Worm (Caenorhabditis elegans) whole organism, L1 larva: ENCODE measurements around the gene F22E5.1.
A peak's percentile ranks its signal among the peaks of the same experiment; 100 is the strongest.
"Not testable (repeated sequence)": the region's sequence is repeated elsewhere in the genome, so short reads cannot be mapped to it uniquely, and the experiment has no call there.

Source experiments
- C34B4.2 ChIP-seq: sonication (generic microtip); optimal IDR thresholded peaks from 2 replicates; lab custom pipeline; 2017; ENCODE audit warnings: mild to moderate bottlenecking, missing genetic modification characterization, missing compliant biosample characterization
- Y116A8C.19 ChIP-seq: sonication (generic microtip); optimal IDR thresholded peaks from 2 replicates; lab custom pipeline; 2016; ENCODE audit warnings: missing compliant biosample characterization, missing genetic modification characterization, borderline replicate concordance
- aly-2 ChIP-seq: fragments of 150-350 bp; optimal IDR thresholded peaks from 2 replicates; lab custom pipeline; 2014; ENCODE audit warnings: missing biosample characterization, missing genetic modification characterization
- ceh-82 ChIP-seq, 3 experiments: fragments of 150-350 bp in 1 of 3; sonication (generic microtip) in 2 of 3; optimal IDR thresholded peaks; 2 replicates each; lab custom pipeline; 2014 to 2017; ENCODE audit warnings: missing biosample characterization in 3 of 3, missing genetic modification characterization in 3 of 3
- ceh-90 ChIP-seq: sonication (generic microtip); optimal IDR thresholded peaks from 2 replicates; lab custom pipeline; 2016; ENCODE audit warnings: missing genetic modification characterization, missing compliant biosample characterization
- ces-1 ChIP-seq: fragments of 150-350 bp; optimal IDR thresholded peaks from 2 replicates; lab custom pipeline; 2014; ENCODE audit warnings: missing biosample characterization, missing genetic modification reagents, missing genetic modification characterization
- dpl-1 ChIP-seq, 3 experiments: fragments of 150-350 bp in 2 of 3; sonication (generic microtip) in 1 of 3; optimal IDR thresholded peaks; 2 replicates each; lab custom pipeline; 2014 to 2017; ENCODE audit warnings: missing biosample characterization in 3 of 3, missing genetic modification characterization in 3 of 3, missing genetic modification reagents in 3 of 3
- dsc-1 ChIP-seq: sonication (generic microtip); optimal IDR thresholded peaks from 2 replicates; lab custom pipeline; 2016; ENCODE audit warnings: mild to moderate bottlenecking, missing genetic modification characterization, missing compliant biosample characterization
- efl-1 ChIP-seq, 4 experiments: fragments of 150-350 bp; optimal IDR thresholded peaks in 3 of 4; peaks in 1 of 4; 1 replicate in 1 of 4; 2 replicates in 3 of 4; lab custom pipeline; 2014; ENCODE audit warnings: missing biosample characterization in 2 of 4, missing genetic modification characterization in 2 of 4, missing genetic modification reagents in 2 of 4
- egl-13 ChIP-seq: sonication (generic microtip); optimal IDR thresholded peaks from 2 replicates; lab custom pipeline; 2016; ENCODE audit warnings: missing genotype, missing genetic modification reagents, missing genetic modification characterization, missing compliant biosample characterization
- elt-2 ChIP-seq: sonication (generic microtip); optimal IDR thresholded peaks from 2 replicates; lab custom pipeline; 2016; ENCODE audit warnings: missing genetic modification characterization, mild to moderate bottlenecking, inconsistent platforms, missing compliant biosample characterization, missing genetic modification reagents
- fkh-8 ChIP-seq: sonication (generic microtip); optimal IDR thresholded peaks from 2 replicates; lab custom pipeline; 2016; ENCODE audit warnings: mild to moderate bottlenecking, missing genetic modification characterization, missing compliant biosample characterization
- grh-1 ChIP-seq: fragments of 200-800 bp; sonication (Bioruptor generic); IDR thresholded peaks from 2 replicates; pipeline ENCODE4 v1.3.6; 2022; ENCODE audit warnings: missing genetic modification reagents, missing genetic modification characterization, missing compliant biosample characterization
- hlh-17 ChIP-seq: fragments of 200-800 bp; sonication (Bioruptor generic); optimal IDR thresholded peaks from 2 replicates; lab custom pipeline; 2018; ENCODE audit warnings: missing genetic modification characterization, mild to moderate bottlenecking, missing compliant biosample characterization, moderate library complexity, borderline replicate concordance
- hlh-4 ChIP-seq: sonication (generic microtip); optimal IDR thresholded peaks from 2 replicates; lab custom pipeline; 2016; ENCODE audit warnings: mild to moderate bottlenecking, missing genetic modification characterization, missing compliant biosample characterization
- jun-1 ChIP-seq: fragments of 150-350 bp; optimal IDR thresholded peaks from 2 replicates; lab custom pipeline; 2014; ENCODE audit warnings: missing biosample characterization, missing genetic modification reagents, missing genetic modification characterization
- lin-13 ChIP-seq: fragments of 150-350 bp; optimal IDR thresholded peaks from 2 replicates; lab custom pipeline; 2014; ENCODE audit warnings: missing biosample characterization, missing genetic modification reagents, missing genetic modification characterization
- lin-15B ChIP-seq: fragments of 150-350 bp; sonication (generic microtip); optimal IDR thresholded peaks from 3 replicates; lab custom pipeline; 2014; ENCODE audit warnings: missing biosample characterization, missing genetic modification characterization
- lin-35 ChIP-seq, 2 experiments: fragments of 150-350 bp; optimal IDR thresholded peaks; 2 replicates each; lab custom pipeline; 2014; ENCODE audit warnings: missing biosample characterization in 2 of 2, missing genetic modification characterization in 2 of 2, missing genetic modification reagents in 2 of 2
- lir-3 ChIP-seq: sonication (generic microtip); optimal IDR thresholded peaks from 2 replicates; lab custom pipeline; 2016; ENCODE audit warnings: mild to moderate bottlenecking, missing genetic modification characterization, moderate library complexity, missing compliant biosample characterization; ENCODE audit not compliant: poor library complexity
- lsy-2 ChIP-seq, 2 experiments: fragments of 150-350 bp; optimal IDR thresholded peaks; 2 replicates each; lab custom pipeline; 2014; ENCODE audit warnings: missing biosample characterization in 2 of 2, missing genetic modification characterization in 2 of 2
- mdl-1 ChIP-seq, 2 experiments: fragments of 150-350 bp; optimal IDR thresholded peaks; 2 replicates each; lab custom pipeline; 2014 to 2017; ENCODE audit warnings: missing biosample characterization in 2 of 2, missing genetic modification characterization in 2 of 2, inconsistent platforms in 1 of 2
- mef-2 ChIP-seq: fragments of 150-350 bp; optimal IDR thresholded peaks from 2 replicates; lab custom pipeline; 2014; ENCODE audit warnings: missing biosample characterization, missing genetic modification characterization
- nhr-12 ChIP-seq: sonication (generic microtip); optimal IDR thresholded peaks from 2 replicates; lab custom pipeline; 2017; ENCODE audit warnings: missing biosample characterization, missing genetic modification characterization
- nhr-71 ChIP-seq: sonication (generic microtip); optimal IDR thresholded peaks from 2 replicates; lab custom pipeline; 2016; ENCODE audit warnings: mild to moderate bottlenecking, missing genetic modification characterization, moderate library complexity, missing compliant biosample characterization
- nhr-90 ChIP-seq: sonication (generic microtip); optimal IDR thresholded peaks from 2 replicates; lab custom pipeline; 2016; ENCODE audit warnings: mild to moderate bottlenecking, missing genetic modification characterization, missing compliant biosample characterization; ENCODE audit not compliant: poor library complexity
- pag-3 ChIP-seq: sonication (generic microtip); optimal IDR thresholded peaks from 2 replicates; lab custom pipeline; 2017; ENCODE audit warnings: missing genetic modification characterization, mild to moderate bottlenecking, missing compliant biosample characterization, antibody characterized with exemption, borderline replicate concordance; ENCODE audit not compliant: insufficient read depth
- pax-3 ChIP-seq: fragments of 200-800 bp; sonication (Bioruptor generic); optimal IDR thresholded peaks from 2 replicates; lab custom pipeline; 2018; ENCODE audit warnings: mild to moderate bottlenecking, missing genetic modification characterization, moderate library complexity, missing compliant biosample characterization
- snu-23 ChIP-seq: sonication (generic microtip); optimal IDR thresholded peaks from 2 replicates; lab custom pipeline; 2016; ENCODE audit warnings: missing genetic modification characterization, missing compliant biosample characterization
- sptf-1 ChIP-seq: fragments of 150-350 bp; optimal IDR thresholded peaks from 2 replicates; lab custom pipeline; 2014; ENCODE audit warnings: missing biosample characterization, missing genetic modification characterization
- unc-62 ChIP-seq: fragments of 150-350 bp; optimal IDR thresholded peaks from 2 replicates; lab custom pipeline; 2014; ENCODE audit warnings: missing biosample characterization, missing genetic modification reagents, missing genetic modification characterization
- ztf-11 ChIP-seq, 2 experiments: sonication (generic microtip); optimal IDR thresholded peaks; 2 replicates each; lab custom pipeline; 2016 to 2017; ENCODE audit warnings: missing genetic modification characterization in 2 of 2, missing biosample characterization in 1 of 2, missing compliant biosample characterization in 1 of 2

The F22E5.1 gene

DNA sequence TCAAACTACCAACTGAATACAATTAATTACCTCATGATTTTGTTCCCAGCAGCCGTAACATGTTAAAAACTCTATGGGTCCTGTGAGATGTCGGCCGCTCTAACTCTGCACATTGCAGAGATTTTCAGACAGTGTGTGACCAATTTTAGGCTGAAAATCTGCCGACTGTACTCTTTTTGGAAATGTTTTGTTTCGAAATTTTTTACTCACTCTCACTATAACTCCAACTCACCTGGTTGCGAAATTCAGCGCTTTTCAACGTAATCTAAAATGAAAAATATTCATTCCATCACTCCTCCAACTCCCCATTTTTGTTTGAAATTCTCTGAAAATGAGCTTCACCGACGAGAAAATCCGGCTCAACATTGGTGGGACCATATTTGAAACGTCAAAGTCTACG is 24.0 kb upstream of the F22E5.1 start, which contains the start of the genes F22E5.13 and F22E5.6:
F22E5.13 (minus strand) TSS at position 101 of the 400 bp plus-strand sequence.
F22E5.6 (plus strand) TSS at position 297 of the 400 bp plus-strand sequence.
- no peak for TF ChIP-seq pag-3 (tag; lab: Kevin White, UChicago)
- TF ChIP-seq ztf-11 (tag; optimal IDR thresholded peaks at IDR 0.05; lab: Kevin White, UChicago) = no peak
- TF ChIP-seq elt-2 (tag; lab: Kevin White, UChicago) = no peak
- no peak for TF ChIP-seq ceh-90
- TF ChIP-seq Y116A8C.19 (tag; lab: Kevin White, UChicago) = no peak
- no peak for TF ChIP-seq sptf-1 (tag; lab: Kevin White, UChicago)
- TF ChIP-seq lin-15B = no peak
- no peak for TF ChIP-seq hlh-4 (tag; lab: Kevin White, UChicago)
- no peak for TF ChIP-seq C34B4.2 (tag; lab: Kevin White, UChicago)

DNA sequence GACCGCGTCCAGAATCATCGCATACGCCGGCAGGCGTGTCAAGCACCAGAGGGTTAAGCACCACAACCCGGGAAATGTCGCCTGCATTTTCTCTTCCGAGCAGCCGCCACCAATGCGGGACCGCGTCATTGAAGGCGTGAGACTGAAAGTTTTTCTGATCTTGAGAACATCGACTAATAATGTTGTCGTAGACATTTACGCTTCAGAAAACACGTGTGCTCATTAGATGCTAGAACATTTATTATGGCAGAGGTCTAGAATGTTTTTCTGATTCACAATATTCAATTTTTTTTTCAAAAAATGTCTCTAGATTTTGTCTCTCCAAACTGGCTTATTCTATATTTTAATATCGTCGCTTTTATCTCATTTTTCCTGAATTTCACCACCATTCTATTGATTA is 17.0 kb upstream of the F22E5.1 start, which contains the start of gene sri-47:
sri-47 (plus strand) TSS at position 301 of the 400 bp plus-strand sequence.
- TF ChIP-seq snu-23 (GFP tag; lab: Kevin White, UChicago) (no peak), ceh-82 (tag; optimal IDR thresholded peaks at IDR 0.05; lab: Kevin White, UChicago) (no peak), nhr-12 (tag; lab: Kevin White, UChicago) (no peak), jun-1 (tag; lab: Kevin White, UChicago) (no peak), lsy-2 (tag; optimal IDR thresholded peaks at IDR 0.05; lab: Kevin White, UChicago) (no peak), mef-2 (tag; lab: Kevin White, UChicago) (no peak), aly-2 (tag; lab: Kevin White, UChicago) (no peak), unc-62 (GFP tag; lab: Kevin White, UChicago) (no peak), lin-13 (no peak), C34B4.2 (tag; lab: Kevin White, UChicago) (no peak), lin-35 (GFP tag; optimal IDR thresholded peaks at IDR 0.05; lab: Kevin White, UChicago) (no peak), mdl-1 (tag; optimal IDR thresholded peaks at IDR 0.05; lab: Kevin White, UChicago) (no peak), lir-3 (tag; lab: Kevin White, UChicago) (no peak), hlh-17 (GFP tag; lab: Kevin White, UChicago) (no peak), nhr-90 (tag; lab: Kevin White, UChicago) (no peak), egl-13 (tag; lab: Kevin White, UChicago) (no peak)
- TF ChIP-seq, all 84 proteins: peak for 0

DNA sequence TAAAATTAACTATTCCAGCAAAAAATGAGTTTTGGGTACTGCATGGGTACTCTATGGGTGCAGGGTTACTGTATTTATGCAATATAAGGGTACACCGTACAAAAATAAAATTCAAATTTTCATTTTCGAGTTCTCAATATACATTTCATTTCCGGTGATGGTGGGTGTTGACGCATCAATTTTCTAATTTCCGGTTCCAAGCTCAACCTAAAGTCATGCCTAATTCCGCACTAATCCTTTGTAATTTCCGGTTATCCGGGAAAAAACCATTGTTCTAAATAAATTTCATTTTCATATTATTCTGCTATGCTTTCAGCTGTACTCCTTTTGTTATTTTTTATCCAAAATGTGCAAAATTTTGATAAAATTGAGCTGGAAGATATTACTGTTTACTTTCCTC is 14.2 kb upstream of the F22E5.1 start, which contains the start of gene gcy-21:
gcy-21 (plus strand) TSS at position 301 of the 400 bp plus-strand sequence.
- TF ChIP-seq fkh-8 (tag; lab: Kevin White, UChicago) (peak; percentile 7), ces-1 (GFP tag; lab: Kevin White, UChicago) (no peak), grh-1 (GFP tag; lab: Robert Waterston, UW) (no peak), efl-1 (optimal IDR thresholded peaks at IDR 0.05; lab: Kevin White, UChicago) (no peak), efl-1 (GFP tag; optimal IDR thresholded peaks at IDR 0.05 in 1 of 2; lab: Kevin White, UChicago) (peak in 1 of 2 experiments; percentile 13), nhr-71 (tag; lab: Kevin White, UChicago) (no peak), ztf-11 (tag; optimal IDR thresholded peaks at IDR 0.05; lab: Kevin White, UChicago) (no peak)
- TF ChIP-seq, all 84 proteins: peak for 2

DNA sequence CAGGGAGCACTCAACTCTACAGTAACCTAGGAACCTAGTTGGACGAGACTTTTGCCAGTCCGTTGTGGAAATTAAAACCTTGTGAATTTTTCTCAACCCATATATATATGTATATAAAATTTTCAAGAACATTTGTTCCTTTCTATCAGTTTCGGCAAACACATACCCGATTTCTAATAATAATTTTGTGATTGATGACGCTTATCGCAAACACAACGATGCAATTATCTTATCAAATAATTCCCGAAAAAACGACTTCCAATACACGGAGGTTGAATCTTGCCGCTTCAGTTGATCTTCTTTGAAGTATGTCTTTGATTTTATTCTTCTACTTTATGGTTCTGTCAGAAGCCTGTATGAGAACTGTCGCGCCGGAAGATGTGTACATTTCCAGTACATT is 8.5 kb upstream of the F22E5.1 start, which contains the start of gene F22E5.2:
F22E5.2 (plus strand) TSS at position 301 of the 400 bp plus-strand sequence.
- TF ChIP-seq dsc-1 (tag; lab: Kevin White, UChicago); pax-3 (tag; lab: Kevin White, UChicago); dpl-1 (GFP tag; optimal IDR thresholded peaks at IDR 0.05; lab: Kevin White, UChicago): not testable (repeated sequence)
